Fruit fly (Drosophila melanogaster) S2 (cell line): ENCODE results near the gene CG17440.

Source experiments
- CG8478 ChIP-seq: fragments of >200 bp; optimal IDR thresholded peaks from 2 replicates; lab custom pipeline; 2018
- CTCF ChIP-seq, 2 experiments: fragments of >200 bp; optimal IDR thresholded peaks; 2 replicates each; lab custom pipeline; 2018

- TF ChIP-seq CG8478 (no peak), CTCF (optimal IDR thresholded peaks at IDR 0.05; lab: Kevin White, UChicago) (no peak)
Measured at dm6 chrX:9250161-9250831, 19.4 kb downstream of the CG17440 start, which contains the start of gene CG17754.
